Worm (Caenorhabditis elegans): ENCODE data around the gene T10F2.2.
A peak's percentile ranks its signal among the peaks of the same experiment; 100 is the strongest.

T10F2.2 gene

ce11 chrIII:5143520-5143919 lies 21.6 kb downstream of the T10F2.2 start:
- TF ChIP-seq mdl-1 (tag; optimal IDR thresholded peaks at IDR 0.05) = no peak

ce11 chrIII:5141935-5142334 lies 23.2 kb downstream of the T10F2.2 start:
- TF ChIP-seq nhr-11 (tag; optimal IDR thresholded peaks at IDR 0.05) (no peak), hmg-11 (tag; optimal IDR thresholded peaks at IDR 0.05) (no peak), fos-1 (tag; optimal IDR thresholded peaks at IDR 0.05) (no peak), tbx-2 (tag; optimal IDR thresholded peaks at IDR 0.05) (peak; percentile 90), unc-62 (GFP tag; optimal IDR thresholded peaks at IDR 0.05) (peak; percentile 40), sea-2 (GFP tag; optimal IDR thresholded peaks at IDR 0.05) (no peak), zag-1 (tag; optimal IDR thresholded peaks at IDR 0.05) (no peak), ztf-4 (tag; optimal IDR thresholded peaks at IDR 0.05) (no peak), nhr-12 (tag; optimal IDR thresholded peaks at IDR 0.05) (no peak), lin-39 (tag; optimal IDR thresholded peaks at IDR 0.05) (no peak), nhr-23 (tag; optimal IDR thresholded peaks at IDR 0.05) (no peak), nfya-1 (tag; optimal IDR thresholded peaks at IDR 0.05; ENCODE audit: insufficient read depth) (no peak)

ce11 chrIII:5140559-5140958 lies 24.6 kb downstream of the T10F2.2 start:
- TF ChIP-seq pqm-1 (tag; optimal IDR thresholded peaks at IDR 0.05) (no peak), nhr-77 (tag; optimal IDR thresholded peaks at IDR 0.05) (no peak), zag-1 (tag; optimal IDR thresholded peaks at IDR 0.05) (no peak), lin-39 (tag; optimal IDR thresholded peaks at IDR 0.05) (peak; percentile 2), elt-2 (tag; optimal IDR thresholded peaks at IDR 0.05) (peak; percentile 12), nfya-1 (tag; optimal IDR thresholded peaks at IDR 0.05; ENCODE audit: insufficient read depth) (peak; percentile 51), pha-4 (tag; optimal IDR thresholded peaks at IDR 0.05) (peak; percentile 5)

- TF ChIP-seq nhr-11 (tag; optimal IDR thresholded peaks at IDR 0.05) = no peak
- TF ChIP-seq lin-15B (tag; optimal IDR thresholded peaks at IDR 0.05) = no peak
- TF ChIP-seq ceh-82 (tag; optimal IDR thresholded peaks at IDR 0.05) = no peak
- TF ChIP-seq ZK546.5 (tag; optimal IDR thresholded peaks at IDR 0.05) = no peak
- no peak for TF ChIP-seq skn-1 (tag; optimal IDR thresholded peaks at IDR 0.05)
- no peak for TF ChIP-seq fkh-2 (tag; optimal IDR thresholded peaks at IDR 0.05)
- no peak for TF ChIP-seq pqm-1 (tag; optimal IDR thresholded peaks at IDR 0.05)
- TF ChIP-seq nhr-237 (tag; optimal IDR thresholded peaks at IDR 0.05) = no peak
- no peak for TF ChIP-seq lin-39 (tag; optimal IDR thresholded peaks at IDR 0.05)
- TF ChIP-seq jun-1 (tag; optimal IDR thresholded peaks at IDR 0.05) = no peak
Measured at ce11 chrIII:5139768-5140167, 25.3 kb downstream of the T10F2.2 start.

ce11 chrIII:5138940-5139533 lies 26.1 kb downstream of the T10F2.2 start:
- TF ChIP-seq hmg-11 (tag; optimal IDR thresholded peaks at IDR 0.05) (no peak), tbx-2 (tag; optimal IDR thresholded peaks at IDR 0.05) (no peak), nhr-77 (tag; optimal IDR thresholded peaks at IDR 0.05) (no peak), nhr-67 (tag; optimal IDR thresholded peaks at IDR 0.05) (no peak), nhr-23 (tag; optimal IDR thresholded peaks at IDR 0.05) (no peak), lin-15B (tag; optimal IDR thresholded peaks at IDR 0.05) (no peak), unc-39 (tag; optimal IDR thresholded peaks at IDR 0.05) (no peak), nhr-237 (tag; optimal IDR thresholded peaks at IDR 0.05) (no peak), fkh-10 (GFP tag; optimal IDR thresholded peaks at IDR 0.05) (no peak), eor-1 (tag; optimal IDR thresholded peaks at IDR 0.05) (no peak), nhr-76 (tag; optimal IDR thresholded peaks at IDR 0.05) (no peak), ceh-9 (tag; optimal IDR thresholded peaks at IDR 0.05) (no peak), sea-2 (GFP tag; optimal IDR thresholded peaks at IDR 0.05) (no peak), fos-1 (tag; optimal IDR thresholded peaks at IDR 0.05) (no peak), ztf-4 (tag; optimal IDR thresholded peaks at IDR 0.05) (no peak), ceh-16 (tag; optimal IDR thresholded peaks at IDR 0.05) (no peak), pha-4 (tag; optimal IDR thresholded peaks at IDR 0.05) (no peak)

- TF ChIP-seq tbx-2 (tag; optimal IDR thresholded peaks at IDR 0.05) (peak; percentile 53), unc-62 (GFP tag; optimal IDR thresholded peaks at IDR 0.05) (no peak)
Measured at ce11 chrIII:5137685-5138084, 27.4 kb downstream of the T10F2.2 start.

Measured in whole organism, L3 larva.